Fruit fly (Drosophila melanogaster): ENCODE data around the gene CG18558.

CG18558 gene

DNA sequence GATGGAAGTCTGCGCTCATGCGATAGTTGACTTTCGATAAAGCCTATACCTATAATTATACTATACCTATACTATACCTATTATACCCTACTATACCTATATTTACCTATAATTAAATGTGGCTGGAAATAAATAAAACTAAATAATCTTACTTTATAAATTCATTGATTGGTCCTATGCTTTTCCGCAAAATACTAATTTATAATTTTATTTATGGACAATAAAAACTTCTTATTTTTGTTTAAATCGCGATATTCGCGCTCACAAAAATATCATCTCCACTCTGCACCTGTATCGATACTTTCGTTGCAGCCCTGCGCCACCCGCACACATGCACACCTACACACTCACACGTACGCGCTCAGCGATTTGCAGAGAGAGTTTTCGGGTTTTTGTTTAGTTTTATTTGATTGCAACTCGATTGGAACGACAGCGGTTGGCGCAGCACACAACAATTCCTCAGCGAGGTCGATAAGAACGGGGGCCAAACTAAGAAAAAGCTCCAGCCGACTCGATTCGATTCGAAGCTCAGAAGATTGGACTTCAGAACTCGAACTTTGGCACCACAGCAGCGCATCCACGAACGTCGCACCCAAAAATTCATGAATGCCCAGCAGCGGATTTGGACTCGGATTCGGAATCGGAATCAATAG lies 30.4 kb upstream of the CG18558 start, which contains the start of gene CG8814 (continued):
- TF ChIP-seq CG1832 (GFP tag; optimal IDR thresholded peaks at IDR 0.05) (no peak), exex (tag; optimal IDR thresholded peaks at IDR 0.05) (peak; percentile 21), CG13296 (GFP tag; optimal IDR thresholded peaks at IDR 0.05) (no peak), CG18764 (GFP tag; optimal IDR thresholded peaks at IDR 0.05) (peak; percentile 45), wdn (GFP tag; IDR thresholded peaks at IDR 0.05) (0 out of 2 replicates have a peak, but pooled peaks have one; percentile 3), croc (GFP tag; conservative IDR thresholded peaks at IDR 0.05) (peak; percentile 51; the same call in 2 of the 3 replicates), Camta (GFP tag; optimal IDR thresholded peaks at IDR 0.05) (peak; percentile 42), pnt (GFP tag; optimal IDR thresholded peaks at IDR 0.05) (no peak), CG9932 (GFP tag; IDR thresholded peaks at IDR 0.05) (peak; percentile 90), org-1 (GFP tag; optimal IDR thresholded peaks at IDR 0.05) (no peak), Mad (GFP tag; optimal IDR thresholded peaks at IDR 0.05) (peak; percentile 39), CG17359 (tag; optimal IDR thresholded peaks at IDR 0.05) (peak; percentile 11), Atf-2 (GFP tag; optimal IDR thresholded peaks at IDR 0.05) (no peak), CG14860 (GFP tag; IDR thresholded peaks at IDR 0.05; ENCODE audit: partially characterized antibody) (peak; percentile 56; the same call in 1 of the 3 replicates), CG7987 (GFP tag; optimal IDR thresholded peaks at IDR 0.05) (peak; percentile 0), ssp (GFP tag; IDR thresholded peaks at IDR 0.05) (peak; percentile 81), chif (GFP tag; optimal IDR thresholded peaks at IDR 0.05) (peak; percentile 12 to 27), CG12071 (GFP tag; optimal IDR thresholded peaks at IDR 0.05) (peak; percentile 34), fru (optimal IDR thresholded peaks at IDR 0.05) (no peak), CTCF (GFP tag; optimal IDR thresholded peaks at IDR 0.05) (peak; percentile 42), sc (optimal IDR thresholded peaks at IDR 0.05) (no peak), sc (GFP tag; optimal IDR thresholded peaks at IDR 0.05) (peak; percentile 31), cg (GFP tag; optimal IDR thresholded peaks at IDR 0.05) (peak; percentile 96), CG10979 (tag; optimal IDR thresholded peaks at IDR 0.05) (peak; percentile 46), ap (GFP tag; IDR thresholded peaks at IDR 0.05) (no peak), NC2β (GFP tag; optimal IDR thresholded peaks at IDR 0.05) (no peak), CG3065 (GFP tag; optimal IDR thresholded peaks at IDR 0.05) (no peak), tll (GFP tag; optimal IDR thresholded peaks at IDR 0.05) (peak; percentile 96 to 98), lov (optimal IDR thresholded peaks at IDR 0.05) (no peak), lov (GFP tag; IDR thresholded peaks at IDR 0.05) (no peak), peb (GFP tag; IDR thresholded peaks at IDR 0.05) (no peak), CG11723 (GFP tag; optimal IDR thresholded peaks at IDR 0.05) (peak; percentile 31), CG12236 (GFP tag; optimal IDR thresholded peaks at IDR 0.05) (no peak), shn (GFP tag; optimal IDR thresholded peaks at IDR 0.05) (no peak), CG7357 (GFP tag; IDR thresholded peaks at IDR 0.05) (0 out of 3 replicates have a peak, but pooled peaks have one; percentile 37), Oaz (GFP tag; IDR thresholded peaks at IDR 0.05) (0 out of 2 replicates have a peak, but pooled peaks have one; percentile 29), nerfin-1 (tag; optimal IDR thresholded peaks at IDR 0.05) (peak; percentile 54), disco-r (GFP tag; optimal IDR thresholded peaks at IDR 0.05) (no peak), zfh1 (GFP tag; IDR thresholded peaks at IDR 0.05) (peak; percentile 64), CG16779 (GFP tag; IDR thresholded peaks at IDR 0.05) (no peak), CG6813 (GFP tag; optimal IDR thresholded peaks at IDR 0.05) (no peak), gt (GFP tag; IDR thresholded peaks at IDR 0.05) (no peak), CG1647 (GFP tag; optimal IDR thresholded peaks at IDR 0.05) (peak; percentile 48), Adf1 (GFP tag; IDR thresholded peaks at IDR 0.05) (peak; percentile 40), Kr (GFP tag; optimal IDR thresholded peaks at IDR 0.05) (no peak), CG14965 (GFP tag; optimal IDR thresholded peaks at IDR 0.05; ENCODE audit: borderline replicate concordance) (no peak), CG11695 (GFP tag; IDR thresholded peaks at IDR 0.05) (no peak), CG7556 (GFP tag; optimal IDR thresholded peaks at IDR 0.05) (peak; percentile 67), pzg (GFP tag; optimal IDR thresholded peaks at IDR 0.05) (peak; percentile 62), Lim3 (GFP tag; IDR thresholded peaks at IDR 0.05) (no peak), CG16813 (GFP tag; IDR thresholded peaks at IDR 0.05; ENCODE audit: partially characterized antibody) (peak; percentile 85)
